Worm (Caenorhabditis elegans) whole organism, young adult: Measurements from ENCODE around the gene Y62H9A.8.

Experiments used
- B0035.1 ChIP-seq: sonication (generic microtip); optimal IDR thresholded peaks from 2 replicates; lab custom pipeline; 2016; ENCODE audit warnings: missing genetic modification characterization, mild to moderate bottlenecking, missing compliant biosample characterization, missing genotype, missing genetic modification reagents
- D2030.7 ChIP-seq: fragments of 200-800 bp; sonication (Bioruptor generic); IDR thresholded peaks from 2 replicates; pipeline ENCODE4 v1.3.6; 2022; ENCODE audit warnings: missing genetic modification reagents, missing genetic modification characterization, missing compliant biosample characterization
- F10E7.11 ChIP-seq: sonication (generic microtip); optimal IDR thresholded peaks from 2 replicates; lab custom pipeline; 2017; ENCODE audit warnings: mild to moderate bottlenecking, missing genetic modification characterization, moderate library complexity, missing compliant biosample characterization
- F33H1.4 ChIP-seq: fragments of 200-800 bp; sonication (Bioruptor generic); IDR thresholded peaks from 2 replicates; pipeline ENCODE4 v1.3.6; 2022; ENCODE audit warnings: missing genetic modification reagents, missing genetic modification characterization, missing compliant biosample characterization
- F55B11.4 ChIP-seq: sonication (generic microtip); optimal IDR thresholded peaks from 2 replicates; lab custom pipeline; 2016; ENCODE audit warnings: missing compliant biosample characterization, missing genetic modification characterization, borderline replicate concordance; ENCODE audit not compliant: insufficient read depth
- K12H6.12 ChIP-seq: fragments of 200-800 bp; sonication (Bioruptor generic); optimal IDR thresholded peaks from 2 replicates; lab custom pipeline; 2018; ENCODE audit warnings: mild to moderate bottlenecking, missing genetic modification characterization, missing compliant biosample characterization
- Y53G8AR.9 ChIP-seq: fragments of 200-800 bp; sonication (Bioruptor generic); conservative IDR thresholded peaks from 2 replicates; pipeline ENCODE4 v1.3.6; 2022; ENCODE audit warnings: missing genetic modification reagents, missing genetic modification characterization, missing compliant biosample characterization
- attf-5 ChIP-seq: fragments of 200-800 bp; sonication (Bioruptor generic); optimal IDR thresholded peaks from 2 replicates; lab custom pipeline; 2018; ENCODE audit warnings: mild to moderate bottlenecking, missing genetic modification characterization, missing compliant biosample characterization
- attf-6 ChIP-seq: fragments of 200-800 bp; sonication (Bioruptor generic); IDR thresholded peaks from 2 replicates; pipeline ENCODE4 v1.3.6; 2022; ENCODE audit warnings: missing genetic modification reagents, missing genetic modification characterization, missing compliant biosample characterization
- ccch-3 ChIP-seq: fragments of 200-800 bp; sonication (Bioruptor generic); optimal IDR thresholded peaks from 2 replicates; lab custom pipeline; 2018; ENCODE audit warnings: mild to moderate bottlenecking, missing genetic modification characterization, missing compliant biosample characterization
- cebp-1 ChIP-seq, 2 experiments: fragments of 200-800 bp in 1 of 2; sonication (Bioruptor generic) in 1 of 2; sonication (generic microtip) in 1 of 2; IDR thresholded peaks in 1 of 2; optimal IDR thresholded peaks in 1 of 2; 2 replicates each; pipeline versions ENCODE4 v1.3.6 to Lab custom; 2017 to 2022; ENCODE audit warnings: missing compliant biosample characterization in 2 of 2, missing genetic modification characterization in 2 of 2, mild to moderate bottlenecking in 1 of 2, missing genetic modification reagents in 1 of 2, moderate library complexity in 1 of 2
- die-1 ChIP-seq: sonication (generic microtip); optimal IDR thresholded peaks from 2 replicates; lab custom pipeline; 2016; ENCODE audit warnings: missing genotype, mild to moderate bottlenecking, missing genetic modification characterization, missing compliant biosample characterization
- efl-1 ChIP-seq: fragments of 150-350 bp; optimal IDR thresholded peaks from 2 replicates; lab custom pipeline; 2014; ENCODE audit warnings: missing biosample characterization, missing genetic modification reagents, missing genetic modification characterization
- egl-18 ChIP-seq: fragments of 200-800 bp; sonication (Bioruptor generic); IDR thresholded peaks from 2 replicates; pipeline ENCODE4 v1.3.6; 2022; ENCODE audit warnings: missing genetic modification reagents, missing genetic modification characterization, missing compliant biosample characterization
- egl-44 ChIP-seq: fragments of 200-800 bp; sonication (Bioruptor generic); IDR thresholded peaks from 2 replicates; pipeline ENCODE4 v1.3.6; 2022; ENCODE audit warnings: missing genetic modification reagents, missing genetic modification characterization, missing compliant biosample characterization
- egrh-3 ChIP-seq: fragments of 200-800 bp; sonication (Bioruptor generic); IDR thresholded peaks from 2 replicates; pipeline ENCODE4 v1.3.6; 2022; ENCODE audit warnings: missing genetic modification reagents, missing genetic modification characterization, missing compliant biosample characterization
- hlh-12 ChIP-seq: sonication (generic microtip); optimal IDR thresholded peaks from 2 replicates; lab custom pipeline; 2016; ENCODE audit warnings: missing genetic modification characterization, missing compliant biosample characterization
- hlh-26 ChIP-seq: fragments of 200-800 bp; sonication (Bioruptor generic); conservative IDR thresholded peaks from 2 replicates; pipeline ENCODE4 v1.3.6; 2022; ENCODE audit warnings: missing genetic modification reagents, missing genetic modification characterization, missing compliant biosample characterization
- let-607 ChIP-seq, 2 experiments: fragments of 200-800 bp in 1 of 2; sonication (Bioruptor generic) in 1 of 2; sonication (generic microtip) in 1 of 2; optimal IDR thresholded peaks; 2 replicates each; lab custom pipeline; 2016 to 2018; ENCODE audit warnings: mild to moderate bottlenecking in 2 of 2, missing compliant biosample characterization in 2 of 2, missing genetic modification characterization in 2 of 2, moderate library complexity in 2 of 2, missing genotype in 1 of 2
- lin-35 ChIP-seq, 3 experiments: fragments of 150-350 bp in 2 of 3; sonication (generic microtip) in 1 of 3; optimal IDR thresholded peaks; 2 replicates each; lab custom pipeline; 2014 to 2018; ENCODE audit warnings: missing biosample characterization in 3 of 3, missing genetic modification characterization in 3 of 3, missing genetic modification reagents in 3 of 3
- lsl-1 ChIP-seq: fragments of 200-800 bp; sonication (Bioruptor generic); optimal IDR thresholded peaks from 2 replicates; lab custom pipeline; 2018; ENCODE audit warnings: mild to moderate bottlenecking, missing genetic modification characterization, moderate library complexity, missing compliant biosample characterization
- madf-3 ChIP-seq: fragments of 200-800 bp; sonication (Bioruptor generic); IDR thresholded peaks from 2 replicates; pipeline ENCODE4 v1.3.6; 2022; ENCODE audit warnings: missing genetic modification reagents, missing genetic modification characterization, missing compliant biosample characterization
- madf-6 ChIP-seq: fragments of 200-800 bp; sonication (Bioruptor generic); IDR thresholded peaks from 2 replicates; pipeline ENCODE4 v1.3.6; 2022; ENCODE audit warnings: missing genetic modification reagents, missing genetic modification characterization, missing compliant biosample characterization
- mxl-1 ChIP-seq: sonication (generic microtip); optimal IDR thresholded peaks from 2 replicates; lab custom pipeline; 2016; ENCODE audit warnings: missing genetic modification characterization, missing compliant biosample characterization
- nhr-179 ChIP-seq: sonication (generic microtip); optimal IDR thresholded peaks from 2 replicates; lab custom pipeline; 2016; ENCODE audit warnings: mild to moderate bottlenecking, missing genetic modification characterization, missing compliant biosample characterization
- nhr-80 ChIP-seq: sonication (generic microtip); optimal IDR thresholded peaks from 2 replicates; lab custom pipeline; 2016; ENCODE audit warnings: missing genetic modification characterization, missing compliant biosample characterization
- snpc-1.3 ChIP-seq: sonication (generic microtip); optimal IDR thresholded peaks from 2 replicates; lab custom pipeline; 2017; ENCODE audit warnings: missing genetic modification characterization, mild to moderate bottlenecking, missing compliant biosample characterization, antibody characterized with exemption, moderate library complexity, missing genotype, missing genetic modification reagents; ENCODE audit not compliant: insufficient read depth
- somi-1 ChIP-seq: fragments of 200-800 bp; sonication (Bioruptor generic); optimal IDR thresholded peaks from 2 replicates; lab custom pipeline; 2018; ENCODE audit warnings: mild to moderate bottlenecking, missing genetic modification characterization, missing compliant biosample characterization
- xnd-1 ChIP-seq: sonication (generic microtip); optimal IDR thresholded peaks from 2 replicates; lab custom pipeline; 2016; ENCODE audit warnings: missing genotype, missing genetic modification reagents, missing genetic modification characterization, missing compliant biosample characterization
- zfh-2 ChIP-seq: fragments of 200-800 bp; sonication (Bioruptor generic); conservative IDR thresholded peaks from 2 replicates; pipeline ENCODE4 v1.3.6; 2022; ENCODE audit warnings: missing genetic modification reagents, missing genetic modification characterization, missing compliant biosample characterization
- ztf-25 ChIP-seq: fragments of 200-800 bp; sonication (Bioruptor generic); IDR thresholded peaks from 2 replicates; pipeline ENCODE4 v1.3.6; 2022; ENCODE audit warnings: missing genetic modification reagents, missing genetic modification characterization, missing compliant biosample characterization
- ztf-28 ChIP-seq: fragments of 200-800 bp; sonication (Bioruptor generic); IDR thresholded peaks from 2 replicates; pipeline ENCODE4 v1.3.6; 2022; ENCODE audit warnings: missing genetic modification reagents, missing genetic modification characterization, missing compliant biosample characterization

Gene Y62H9A.8

DNA sequence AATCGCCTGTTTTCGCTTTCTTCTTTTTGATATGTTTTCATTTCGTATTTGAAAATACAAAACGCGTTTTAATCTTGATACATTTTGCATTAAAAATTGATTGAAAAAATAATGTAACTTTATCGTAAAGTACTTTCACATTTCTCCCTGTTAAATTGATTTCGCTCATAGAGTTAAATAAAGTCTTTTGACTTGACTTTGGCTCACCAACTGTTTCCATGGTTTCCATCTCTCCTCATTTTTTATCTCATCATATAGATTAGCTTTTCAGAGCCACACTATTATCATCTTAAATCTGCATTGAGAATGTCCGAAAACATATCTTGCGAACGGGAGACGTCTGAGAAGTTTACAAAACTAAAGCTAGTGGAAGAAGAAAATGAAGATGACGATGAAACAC, 28.9 kb downstream of the Y62H9A.8 start, which contains the start of gene F54F7.10:
Gene F54F7.10, plus strand, starts transcription at position 301 of the 400 bp plus-strand sequence.
- no peak for TF ChIP-seq efl-1 (GFP tag; lab: Kevin White, UChicago)
- no peak for TF ChIP-seq die-1 (tag; lab: Kevin White, UChicago)
- no peak for TF ChIP-seq lin-35 (GFP tag; optimal IDR thresholded peaks at IDR 0.05; lab: Kevin White, UChicago)
- no peak for TF ChIP-seq ztf-25 (GFP tag; lab: Robert Waterston, UW)
- no peak for TF ChIP-seq mxl-1
- TF ChIP-seq attf-6 (GFP tag; lab: Robert Waterston, UW) = no peak
- TF ChIP-seq ztf-28 (GFP tag; lab: Robert Waterston, UW) = no peak
- TF ChIP-seq hlh-26 (GFP tag; lab: Robert Waterston, UW) = no peak
- TF ChIP-seq B0035.1 (tag; lab: Kevin White, UChicago) = no peak
- TF ChIP-seq somi-1 = no peak
- TF ChIP-seq F55B11.4 (tag; lab: Kevin White, UChicago) = no peak

DNA sequence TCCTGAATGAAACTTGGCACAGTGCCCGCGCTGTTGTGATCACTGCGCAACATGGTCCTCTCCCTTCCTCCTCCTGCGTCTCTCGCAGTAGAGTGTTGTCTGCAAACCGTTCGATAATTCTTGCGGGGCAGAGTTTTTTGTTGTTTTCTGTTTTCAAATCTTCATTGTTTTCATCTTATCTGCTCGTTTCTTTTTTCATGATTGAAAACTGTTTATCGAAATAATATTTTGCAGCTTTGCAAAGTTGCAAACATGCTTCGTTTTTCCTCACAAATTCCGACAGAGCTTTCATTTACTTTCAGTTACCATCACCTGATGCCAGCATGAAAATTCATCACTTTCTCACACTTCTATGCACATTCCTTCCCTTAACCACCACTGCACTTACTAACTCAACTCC, 35.0 kb downstream of the Y62H9A.8 start, which contains the start of gene mes-1:
Gene mes-1, plus strand, starts transcription at position 301 of the 400 bp plus-strand sequence.
- TF ChIP-seq nhr-179 (tag; lab: Kevin White, UChicago) (no peak), xnd-1 (no peak), snpc-1.3 (no peak), nhr-80 (tag; lab: Kevin White, UChicago) (no peak), egrh-3 (GFP tag; lab: Robert Waterston, UW) (no peak), K12H6.12 (no peak), F33H1.4 (GFP tag; lab: Robert Waterston, UW) (no peak), ccch-3 (no peak), D2030.7 (no peak), hlh-12 (no peak)

- no peak for TF ChIP-seq F33H1.4 (GFP tag; lab: Robert Waterston, UW)
- TF ChIP-seq nhr-80 (tag; lab: Kevin White, UChicago) = no peak
- TF ChIP-seq hlh-12 = no peak
- no peak for TF ChIP-seq egl-18 (GFP tag; lab: Robert Waterston, UW)
- TF ChIP-seq attf-5 = no peak
- TF ChIP-seq let-607 (tag; optimal IDR thresholded peaks at IDR 0.05; lab: Kevin White, UChicago) = no peak
- TF ChIP-seq Y53G8AR.9 (GFP tag; lab: Robert Waterston, UW) = no peak
- TF ChIP-seq, all 124 proteins: peak for 0
Observed at ce11 chrX:11856214-11856613, 36.0 kb downstream of the Y62H9A.8 start.

DNA sequence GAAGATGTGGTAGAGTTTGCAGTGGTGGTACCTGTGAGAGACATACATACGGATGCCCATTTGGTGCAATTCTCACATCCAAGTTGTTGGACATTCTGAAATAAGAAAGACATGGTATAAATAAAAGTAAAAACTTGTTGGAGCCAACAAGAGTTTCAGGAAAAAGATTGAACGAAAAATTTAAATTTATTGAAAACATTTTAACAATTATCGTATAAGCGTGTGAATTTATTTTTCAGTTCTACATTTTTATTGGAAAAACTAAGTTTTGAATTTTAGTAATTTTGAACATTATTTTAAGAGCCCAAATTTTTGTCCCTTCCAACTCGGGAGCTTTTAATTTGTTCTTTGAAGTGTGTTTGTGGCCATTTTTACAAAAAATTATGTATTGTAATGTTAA, 37.3 kb downstream of the Y62H9A.8 start, which contains the start of gene F54F7.8:
Gene F54F7.8, minus strand, starts transcription at position 101 of the 400 bp plus-strand sequence.
- TF ChIP-seq madf-6 = no peak
- no peak for TF ChIP-seq zfh-2
- no peak for TF ChIP-seq lsl-1 (GFP tag; lab: Kevin White, UChicago)
- TF ChIP-seq nhr-179 (tag; lab: Kevin White, UChicago) = no peak
- no peak for TF ChIP-seq F10E7.11 (tag; lab: Kevin White, UChicago)
- TF ChIP-seq egl-44 = no peak
- no peak for TF ChIP-seq madf-3
- TF ChIP-seq ztf-25 (GFP tag; lab: Robert Waterston, UW) = no peak
- no peak for TF ChIP-seq cebp-1 (GFP tag; IDR thresholded peaks at IDR 0.05; lab: Robert Waterston, UW)
- TF ChIP-seq cebp-1 (tag; optimal IDR thresholded peaks at IDR 0.05; lab: Kevin White, UChicago) = no peak
- TF ChIP-seq egrh-3 (GFP tag; lab: Robert Waterston, UW) = no peak
